Worm (Caenorhabditis elegans) whole organism, L4 larva: ENCODE measurements around the gene D1014.2.
A peak's percentile ranks its signal among the peaks of the same experiment; 100 is the strongest.

ENCODE experiments used
- F10B5.3 ChIP-seq: sonication (generic microtip); optimal IDR thresholded peaks from 2 replicates; lab custom pipeline; 2016; ENCODE audit warnings: mild to moderate bottlenecking, missing genetic modification characterization, missing compliant biosample characterization
- F26F4.8 ChIP-seq: fragments of 200-800 bp; sonication (Bioruptor generic); conservative IDR thresholded peaks from 2 replicates; pipeline ENCODE4 v1.3.6; 2022; ENCODE audit warnings: missing genetic modification characterization, missing compliant biosample characterization
- F44E2.7 ChIP-seq: fragments of 200-800 bp; sonication (Bioruptor generic); IDR thresholded peaks from 2 replicates; pipeline ENCODE4 v2.1.2; 2022; ENCODE audit warnings: missing genetic modification characterization, missing compliant biosample characterization
- F49E8.2 ChIP-seq: sonication (generic microtip); optimal IDR thresholded peaks from 2 replicates; lab custom pipeline; 2016; ENCODE audit warnings: missing compliant biosample characterization, mild to moderate bottlenecking, missing genetic modification characterization, borderline replicate concordance
- R02D3.7 ChIP-seq: fragments of 150-350 bp; sonication (generic microtip); optimal IDR thresholded peaks from 3 replicates; lab custom pipeline; 2014; ENCODE audit warnings: missing biosample characterization, missing genetic modification characterization
- T20F7.1 ChIP-seq: fragments of 200-800 bp; sonication (Bioruptor generic); optimal IDR thresholded peaks from 2 replicates; lab custom pipeline; 2018; ENCODE audit warnings: mild to moderate bottlenecking, missing genetic modification characterization, missing compliant biosample characterization
- Y105C5A.15 ChIP-seq: fragments of 200-800 bp; sonication (Bioruptor generic); IDR thresholded peaks from 2 replicates; pipeline ENCODE4 v1.3.6; 2022; ENCODE audit warnings: missing genetic modification characterization, missing compliant biosample characterization
- ceh-44 ChIP-seq: fragments of 200-800 bp; sonication (Bioruptor generic); IDR thresholded peaks from 2 replicates; pipeline ENCODE4 v1.3.6; 2022; ENCODE audit warnings: missing genetic modification reagents, missing genetic modification characterization, missing compliant biosample characterization
- ctbp-1 ChIP-seq: fragments of 200-800 bp; sonication (Bioruptor generic); IDR thresholded peaks from 2 replicates; pipeline ENCODE4 v1.3.6; 2022; ENCODE audit warnings: missing genetic modification reagents, missing genetic modification characterization, missing compliant biosample characterization
- daf-16 ChIP-seq, 3 experiments: sonication (generic microtip); optimal IDR thresholded peaks; 2 replicates each; lab custom pipeline; 2016 to 2017; ENCODE audit warnings: missing genetic modification characterization in 3 of 3, missing genetic modification reagents in 3 of 3, mild to moderate bottlenecking in 2 of 3, missing compliant biosample characterization in 2 of 3, missing biosample characterization in 1 of 3, moderate library complexity in 1 of 3
- dmd-6 ChIP-seq: fragments of 200-800 bp; sonication (Bioruptor generic); IDR thresholded peaks from 2 replicates; pipeline ENCODE4 v1.3.6; 2022; ENCODE audit warnings: missing genetic modification reagents, missing genetic modification characterization, missing compliant biosample characterization
- egl-43 ChIP-seq: fragments of 200-800 bp; sonication (Bioruptor generic); IDR thresholded peaks from 2 replicates; pipeline ENCODE4 v1.3.6; 2022; ENCODE audit warnings: missing genetic modification reagents, missing genetic modification characterization, missing compliant biosample characterization
- fos-1 ChIP-seq: fragments of 150-350 bp; optimal IDR thresholded peaks from 2 replicates; lab custom pipeline; 2014; ENCODE audit warnings: missing biosample characterization, missing genetic modification characterization
- gei-8 ChIP-seq: fragments of 200-800 bp; sonication (Bioruptor generic); optimal IDR thresholded peaks from 2 replicates; lab custom pipeline; 2018; ENCODE audit warnings: mild to moderate bottlenecking, missing genetic modification characterization, missing compliant biosample characterization
- lin-13 ChIP-seq: fragments of 150-350 bp; optimal IDR thresholded peaks from 2 replicates; lab custom pipeline; 2014; ENCODE audit warnings: missing biosample characterization, missing genetic modification reagents, missing genetic modification characterization
- lsy-2 ChIP-seq, 2 experiments: fragments of 150-350 bp in 1 of 2; sonication (generic microtip) in 1 of 2; optimal IDR thresholded peaks; 2 replicates each; lab custom pipeline; 2014 to 2017; ENCODE audit warnings: missing biosample characterization in 2 of 2, missing genetic modification characterization in 2 of 2
- madf-5 ChIP-seq, 2 experiments: fragments of 200-800 bp; sonication (Bioruptor generic); IDR thresholded peaks; 2 replicates each; pipeline ENCODE4 v1.3.6; 2022; ENCODE audit warnings: missing compliant biosample characterization in 2 of 2, missing genetic modification characterization in 2 of 2
- madf-9 ChIP-seq: fragments of 200-800 bp; sonication (Bioruptor generic); conservative IDR thresholded peaks from 2 replicates; pipeline ENCODE4 v1.3.6; 2022; ENCODE audit warnings: missing genetic modification reagents, missing genetic modification characterization, missing compliant biosample characterization
- mep-1 ChIP-seq: fragments of 150-350 bp; sonication (generic microtip); optimal IDR thresholded peaks from 3 replicates; lab custom pipeline; 2014; ENCODE audit warnings: missing biosample characterization, missing genetic modification characterization
- nhr-102 ChIP-seq: sonication (generic microtip); optimal IDR thresholded peaks from 2 replicates; lab custom pipeline; 2016; ENCODE audit warnings: mild to moderate bottlenecking, missing genetic modification characterization, moderate library complexity, missing compliant biosample characterization
- nhr-11 ChIP-seq: fragments of 150-350 bp; optimal IDR thresholded peaks from 2 replicates; lab custom pipeline; 2014; ENCODE audit warnings: missing biosample characterization, missing genetic modification characterization
- nhr-111 ChIP-seq: fragments of 200-800 bp; sonication (Bioruptor generic); optimal IDR thresholded peaks from 2 replicates; lab custom pipeline; 2018; ENCODE audit warnings: mild to moderate bottlenecking, missing genetic modification characterization, missing compliant biosample characterization
- nhr-25 ChIP-seq: sonication (generic microtip); optimal IDR thresholded peaks from 2 replicates; lab custom pipeline; 2017; ENCODE audit warnings: missing genetic modification characterization, mild to moderate bottlenecking, missing compliant biosample characterization, antibody characterized with exemption, moderate library complexity, borderline replicate concordance; ENCODE audit not compliant: insufficient read depth
- nhr-28 ChIP-seq: fragments of 150-350 bp; optimal IDR thresholded peaks from 2 replicates; lab custom pipeline; 2014; ENCODE audit warnings: missing biosample characterization, missing genetic modification characterization
- nhr-77 ChIP-seq: fragments of 150-350 bp; optimal IDR thresholded peaks from 2 replicates; lab custom pipeline; 2014; ENCODE audit warnings: missing biosample characterization, missing genetic modification characterization
- pqm-1 ChIP-seq: sonication (generic microtip); optimal IDR thresholded peaks from 2 replicates; lab custom pipeline; 2017; ENCODE audit warnings: missing biosample characterization, missing genetic modification characterization
- sdz-12 ChIP-seq: fragments of 200-800 bp; sonication (Bioruptor generic); optimal IDR thresholded peaks from 2 replicates; lab custom pipeline; 2018; ENCODE audit warnings: mild to moderate bottlenecking, missing genetic modification characterization, missing compliant biosample characterization
- skn-1 ChIP-seq: fragments of 150-350 bp; optimal IDR thresholded peaks from 2 replicates; lab custom pipeline; 2014; ENCODE audit warnings: missing biosample characterization, missing genetic modification characterization
- tra-1 ChIP-seq: fragments of 200-800 bp; sonication (Bioruptor generic); IDR thresholded peaks from 2 replicates; pipeline ENCODE4 v1.3.6; 2022; ENCODE audit warnings: missing genetic modification reagents, missing genetic modification characterization, missing compliant biosample characterization
- unc-62 ChIP-seq, 3 experiments: fragments of 150-350 bp in 1 of 3; sonication (generic microtip); optimal IDR thresholded peaks in 2 of 3; peaks in 1 of 3; 1 replicate in 1 of 3; 2 replicates in 2 of 3; lab custom pipeline; 2014 to 2017; ENCODE audit warnings: missing biosample characterization in 3 of 3, missing genetic modification characterization in 3 of 3, missing genetic modification reagents in 3 of 3, missing genotype in 1 of 3

Gene D1014.2

ce11 chrV:8155743-8156142 is 12.0 kb downstream of the D1014.2 start:
- no peak for TF ChIP-seq Y105C5A.15 (GFP tag; lab: Robert Waterston, UW)
- TF ChIP-seq F26F4.8: no peak
- no peak for TF ChIP-seq nhr-77 (tag; lab: Kevin White, UChicago)
- no peak for TF ChIP-seq egl-43
- TF ChIP-seq tra-1 (GFP tag; lab: Robert Waterston, UW): no peak
- no peak for TF ChIP-seq mep-1
- TF ChIP-seq nhr-102 (tag; lab: Kevin White, UChicago): no peak
- no peak for TF ChIP-seq lin-13 (GFP tag; lab: Kevin White, UChicago)
- TF ChIP-seq nhr-25 (tag; lab: Kevin White, UChicago): no peak
- no peak for TF ChIP-seq R02D3.7 (tag; lab: Kevin White, UChicago)
- TF ChIP-seq, all 104 proteins: peak for 0

- TF ChIP-seq T20F7.1 (GFP tag; lab: Kevin White, UChicago) (no peak), madf-9 (GFP tag; lab: Robert Waterston, UW) (no peak), fos-1 (no peak), lsy-2 (tag; optimal IDR thresholded peaks at IDR 0.05; lab: Kevin White, UChicago) (no peak), nhr-11 (tag; lab: Kevin White, UChicago) (no peak)
- TF ChIP-seq, all 104 proteins: peak for 0
Observed at ce11 chrV:8157446-8157845, 13.7 kb downstream of the D1014.2 start, which contains the start of gene sul-2. sul-2 (plus strand) TSS chrV:8157746.

ce11 chrV:8159629-8160028 is 15.9 kb downstream of the D1014.2 start, which contains the start of gene F20D6.6:
F20D6.6 (plus strand) TSS chrV:8159929.
- TF ChIP-seq skn-1 (tag; lab: Kevin White, UChicago) (no peak), ceh-44 (GFP tag; lab: Robert Waterston, UW) (no peak)

ce11 chrV:8161699-8162098 is 18.0 kb downstream of the D1014.2 start, which contains the start of gene F20D6.5:
F20D6.5 (plus strand) TSS chrV:8161957.
- TF ChIP-seq F49E8.2 (tag; lab: Kevin White, UChicago): no peak
- no peak for TF ChIP-seq gei-8 (GFP tag; lab: Kevin White, UChicago)
- TF ChIP-seq madf-5 (GFP tag; IDR thresholded peaks at IDR 0.05; lab: Robert Waterston, UW): no peak
- peak; percentile 58 for TF ChIP-seq nhr-28 (tag; lab: Kevin White, UChicago)
- TF ChIP-seq F44E2.7 (GFP tag; lab: Robert Waterston, UW): no peak
- TF ChIP-seq daf-16 (GFP tag; optimal IDR thresholded peaks at IDR 0.05; lab: Kevin White, UChicago): no peak
- peak; percentile 70 for TF ChIP-seq daf-16 (tag; optimal IDR thresholded peaks at IDR 0.05; lab: Kevin White, UChicago)
- TF ChIP-seq pqm-1 (tag; lab: Kevin White, UChicago): peak; percentile 48
- TF ChIP-seq nhr-77 (tag; lab: Kevin White, UChicago): peak; percentile 25
- peak; percentile 67 for TF ChIP-seq dmd-6 (GFP tag; lab: Robert Waterston, UW)
- TF ChIP-seq, all 104 proteins: peak for 5

ce11 chrV:8163199-8163598 is 19.5 kb downstream of the D1014.2 start:
- no peak for TF ChIP-seq daf-16 (GFP tag; optimal IDR thresholded peaks at IDR 0.05; lab: Kevin White, UChicago)
- TF ChIP-seq daf-16 (tag; optimal IDR thresholded peaks at IDR 0.05; lab: Kevin White, UChicago): peak; percentile 53
- no peak for TF ChIP-seq ctbp-1

- TF ChIP-seq unc-62 (GFP tag; optimal IDR thresholded peaks at IDR 0.05 in 1 of 2; lab: Kevin White, UChicago) (peak in 1 of 2 experiments; percentile 92), unc-62 (tag; optimal IDR thresholded peaks at IDR 0.05; lab: Kevin White, UChicago) (no peak), sdz-12 (GFP tag; lab: Kevin White, UChicago) (no peak), nhr-111 (GFP tag; lab: Kevin White, UChicago) (no peak), F10B5.3 (tag; lab: Kevin White, UChicago) (no peak), mep-1 (no peak), madf-9 (GFP tag; lab: Robert Waterston, UW) (no peak)
Observed at ce11 chrV:8168219-8168962, 24.7 kb downstream of the D1014.2 start, which contains the start of gene F20D6.8. F20D6.8 (minus strand) TSS chrV:8168269.
